Worm (Caenorhabditis elegans): Measurements from ENCODE around the gene C07B5.2.
A peak's percentile ranks its signal among the peaks of the same experiment; 100 is the strongest.

Gene C07B5.2

DNA sequence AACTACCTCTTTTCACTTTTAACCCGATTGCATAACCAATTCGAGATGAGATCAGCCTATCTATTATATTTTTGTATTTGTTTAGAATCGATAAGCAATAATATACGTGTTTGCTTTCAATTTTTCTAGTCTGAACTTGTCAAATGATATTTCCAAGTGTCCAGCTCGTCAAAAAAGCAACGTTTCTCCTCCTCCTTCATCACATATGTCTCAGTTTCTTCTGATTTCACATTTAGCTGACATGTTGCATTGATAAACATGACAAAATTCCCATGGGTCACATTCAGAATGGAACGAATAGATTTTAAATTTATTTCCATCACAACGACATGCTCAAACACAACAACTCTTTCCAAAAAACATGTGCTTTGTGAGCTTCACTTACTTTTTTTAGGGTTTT, 17.7 kb downstream of the C07B5.2 start:
- TF ChIP-seq aha-1 (tag) (peak; percentile 56), arid-1 (GFP tag; conservative IDR thresholded peaks at IDR 0.05) (no peak), unc-62 (GFP tag; optimal IDR thresholded peaks at IDR 0.05 in 1 of 2) (peak in 1 of 2 experiments; percentile 68), unc-62 (tag; optimal IDR thresholded peaks at IDR 0.05) (no peak), nhr-102 (tag; optimal IDR thresholded peaks at IDR 0.05) (no peak), madf-9 (GFP tag; conservative IDR thresholded peaks at IDR 0.05) (no peak), daf-16 (GFP tag; optimal IDR thresholded peaks at IDR 0.05) (no peak), daf-16 (tag; optimal IDR thresholded peaks at IDR 0.05) (no peak), lin-29 (GFP tag; IDR thresholded peaks at IDR 0.05) (no peak)

DNA sequence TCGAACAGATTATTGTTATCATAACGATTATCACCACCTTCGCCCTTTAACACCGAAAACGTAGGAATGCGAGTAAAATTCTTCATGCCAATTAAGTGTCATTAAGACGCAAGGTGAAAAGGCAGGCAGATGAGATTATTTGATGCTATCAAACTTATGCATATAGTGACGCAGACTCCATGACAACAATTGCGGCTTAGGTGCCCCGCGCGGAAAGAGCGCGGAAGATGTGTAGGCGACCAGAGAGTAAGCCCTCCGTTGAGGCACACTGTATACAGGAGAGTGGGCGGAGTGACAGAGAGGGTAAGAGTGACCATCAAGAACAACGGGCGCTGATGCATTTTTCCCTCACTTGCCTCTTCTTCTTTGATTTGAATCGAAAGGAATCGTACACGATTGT, 22.3 kb downstream of the C07B5.2 start:
- TF ChIP-seq hlh-11 (tag; optimal IDR thresholded peaks at IDR 0.05), result peak; percentile 8
- no peak for TF ChIP-seq ZK546.5 (tag; optimal IDR thresholded peaks at IDR 0.05)

DNA sequence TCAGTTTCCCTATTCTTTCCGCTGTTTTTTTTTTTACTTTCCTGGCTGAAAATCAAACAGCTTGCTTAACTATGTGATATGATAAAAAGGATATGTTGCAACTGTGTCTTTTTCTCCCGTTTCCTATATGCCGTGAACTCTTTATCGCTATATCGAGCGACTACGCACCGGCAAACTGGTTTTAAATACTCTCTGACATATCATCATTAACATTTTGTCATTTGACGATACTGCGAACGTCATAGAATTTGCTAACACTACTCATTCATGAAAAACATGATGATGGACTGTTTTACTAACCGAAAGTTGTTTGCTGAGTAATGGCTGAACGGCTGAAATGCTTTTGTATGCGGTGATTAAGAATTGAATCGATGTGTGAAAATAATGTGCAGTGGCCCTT, 25.6 kb downstream of the C07B5.2 start:
- no peak for TF ChIP-seq ztf-11 (tag; optimal IDR thresholded peaks at IDR 0.05)
- no peak for TF ChIP-seq set-16 (GFP tag; IDR thresholded peaks at IDR 0.05)
- TF ChIP-seq snpc-4 (tag; optimal IDR thresholded peaks at IDR 0.05), result no peak
- TF ChIP-seq D1046.2 (GFP tag; IDR thresholded peaks at IDR 0.05), result no peak
- TF ChIP-seq dmd-6 (GFP tag; IDR thresholded peaks at IDR 0.05), result 0 out of 2 replicates have a peak, but pooled peaks have one; percentile 11
- TF ChIP-seq snpc-1.2 (GFP tag; IDR thresholded peaks at IDR 0.05), result no peak
- TF ChIP-seq lim-7 (GFP tag; IDR thresholded peaks at IDR 0.05), result no peak
- no peak for TF ChIP-seq lsy-2 (tag; optimal IDR thresholded peaks at IDR 0.05)
- TF ChIP-seq nhr-111 (GFP tag; optimal IDR thresholded peaks at IDR 0.05), result no peak
- TF ChIP-seq zip-11 (GFP tag; IDR thresholded peaks at IDR 0.05), result no peak
- TF ChIP-seq daf-19 (GFP tag; conservative IDR thresholded peaks at IDR 0.05), result no peak
- no peak for TF ChIP-seq nhr-41 (GFP tag; IDR thresholded peaks at IDR 0.05)
- TF ChIP-seq ZK337.2 (GFP tag; IDR thresholded peaks at IDR 0.05), result no peak
- TF ChIP-seq F44E2.7 (GFP tag; IDR thresholded peaks at IDR 0.05), result no peak
- TF ChIP-seq lin-29 (GFP tag; IDR thresholded peaks at IDR 0.05), result no peak
- TF ChIP-seq daf-16 (GFP tag; optimal IDR thresholded peaks at IDR 0.05), result no peak
- no peak for TF ChIP-seq daf-16 (tag; optimal IDR thresholded peaks at IDR 0.05)
- no peak for TF ChIP-seq fos-1 (tag; optimal IDR thresholded peaks at IDR 0.05)
- no peak for TF ChIP-seq T20F7.1 (GFP tag; optimal IDR thresholded peaks at IDR 0.05)
- peak in 1 of 2 experiments; percentile 19 for TF ChIP-seq unc-62 (GFP tag; optimal IDR thresholded peaks at IDR 0.05 in 1 of 2)
- no peak for TF ChIP-seq unc-62 (tag; optimal IDR thresholded peaks at IDR 0.05)
- TF ChIP-seq lin-13 (GFP tag; optimal IDR thresholded peaks at IDR 0.05), result no peak
- peak; percentile 6 for TF ChIP-seq mxl-3 (GFP tag; optimal IDR thresholded peaks at IDR 0.05)
- TF ChIP-seq ZK546.5 (tag; optimal IDR thresholded peaks at IDR 0.05), result no peak
- peak; percentile 75 for TF ChIP-seq aha-1 (tag)
- TF ChIP-seq mes-2 (tag; optimal IDR thresholded peaks at IDR 0.05; ENCODE audit: poor library complexity, severe bottlenecking), result no peak
- TF ChIP-seq arid-1 (GFP tag; conservative IDR thresholded peaks at IDR 0.05), result no peak
- no peak for TF ChIP-seq ztf-7 (tag; optimal IDR thresholded peaks at IDR 0.05)
- TF ChIP-seq skn-1 (tag; optimal IDR thresholded peaks at IDR 0.05), result no peak
- TF ChIP-seq lir-3 (tag; optimal IDR thresholded peaks at IDR 0.05), result no peak
- peak; percentile 52 for TF ChIP-seq nhr-28 (tag; optimal IDR thresholded peaks at IDR 0.05)
- TF ChIP-seq gei-8 (GFP tag; optimal IDR thresholded peaks at IDR 0.05), result no peak
- no peak for TF ChIP-seq cey-2 (tag; optimal IDR thresholded peaks at IDR 0.05; ENCODE audit: borderline replicate concordance, insufficient read depth)
- no peak for TF ChIP-seq R02D3.7 (tag; optimal IDR thresholded peaks at IDR 0.05)
- TF ChIP-seq spr-1 (tag; optimal IDR thresholded peaks at IDR 0.05), result no peak
- TF ChIP-seq dpl-1 (GFP tag; optimal IDR thresholded peaks at IDR 0.05), result no peak
- TF ChIP-seq hlh-30 (tag; optimal IDR thresholded peaks at IDR 0.05; ENCODE audit: insufficient read depth), result no peak
- no peak for TF ChIP-seq nhr-10 (tag; optimal IDR thresholded peaks at IDR 0.05)
- TF ChIP-seq zag-1 (tag; optimal IDR thresholded peaks at IDR 0.05), result no peak
- no peak for TF ChIP-seq ceh-82 (tag; optimal IDR thresholded peaks at IDR 0.05)
